Fruit fly (Drosophila melanogaster) whole organism, embryonic: ENCODE measurements around the gene CG8159.

Experiments used
- CG1233 ChIP-seq: fragments of 200-800 bp; sonication (Bioruptor generic); optimal IDR thresholded peaks from 4 replicates; lab custom pipeline; 2018; ENCODE audit warnings: missing biosample characterization, mild to moderate bottlenecking, missing genetic modification characterization
- CG13287 ChIP-seq: fragments of 200-800 bp; sonication (Bioruptor generic); IDR thresholded peaks from 2 replicates; pipeline ENCODE4 v1.3.6; 2022; ENCODE audit warnings: missing biosample characterization, missing genetic modification characterization; ENCODE audit not compliant: partially characterized antibody
- CG17612 ChIP-seq: fragments of 200-800 bp; sonication (Bioruptor generic); IDR thresholded peaks from 2 replicates; pipeline ENCODE4 v1.3.6; 2022; ENCODE audit warnings: missing biosample characterization, missing genetic modification characterization
- Jarid2 ChIP-seq: fragments of 200-800 bp; sonication (Bioruptor generic); optimal IDR thresholded peaks from 3 replicates; lab custom pipeline; 2017; ENCODE audit warnings: mild to moderate bottlenecking, missing biosample characterization, missing genetic modification reagents, missing genetic modification characterization
- dati ChIP-seq: fragments of 200-800 bp; sonication (Bioruptor generic); IDR thresholded peaks from 2 replicates; pipeline ENCODE4 v1.3.6; 2022; ENCODE audit warnings: missing biosample characterization, missing genetic modification characterization

CG8159 gene

DNA sequence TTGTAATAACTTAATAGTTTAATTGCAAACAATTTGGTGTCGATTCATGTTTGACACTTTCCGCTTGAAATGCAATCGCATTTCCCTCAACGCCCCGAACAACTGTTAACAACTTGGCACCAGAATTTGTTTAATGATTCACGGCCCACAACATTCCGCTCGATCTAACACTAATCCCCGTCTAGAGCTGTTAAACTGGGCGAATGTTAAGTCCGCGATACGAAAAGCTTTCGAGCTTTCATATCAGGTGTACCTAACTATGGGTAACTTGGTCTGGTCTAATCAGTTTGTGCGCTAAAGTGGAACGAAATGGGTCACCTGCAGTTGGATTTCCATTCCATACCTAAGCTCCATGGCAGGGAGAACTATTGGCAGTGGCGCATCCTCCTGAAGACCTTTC lies 46.5 kb downstream of the CG8159 start, which contains the start of gene CG34301:
TSS of gene CG34301 (plus strand) at position 301 of the 400 bp plus-strand sequence.
- TF ChIP-seq CG13287 (GFP tag; lab: Robert Waterston, UW) (0 out of 2 replicates have a peak, but pooled peaks have one; percentile 9), CG1233 (GFP tag; lab: Kevin White, UChicago) (no peak), dati (no peak), CG17612 (no peak), Jarid2 (GFP tag; lab: Kevin White, UChicago) (peak; percentile 13)
